Fruit fly (Drosophila melanogaster) whole organism, embryonic: ENCODE measurements around the gene UQCR-C1.

Experiments
- Atf3 ChIP-seq: fragments of 200-800 bp; sonication (Bioruptor generic); optimal IDR thresholded peaks from 3 replicates; lab custom pipeline; 2016; ENCODE audit warnings: missing biosample characterization, missing genetic modification characterization
- NC2α ChIP-seq: fragments of 200-800 bp; sonication (Bioruptor generic); optimal IDR thresholded peaks from 2 replicates; lab custom pipeline; 2016; ENCODE audit warnings: missing biosample characterization, missing genetic modification characterization

- TF ChIP-seq NC2α (GFP tag; lab: Kevin White, UChicago) (no peak), Atf3 (GFP tag; lab: Kevin White, UChicago) (no peak)
These were observed 42.2 kb upstream of the UQCR-C1 start for dm6 chr3R:14847844-14848243.
